Worm (Caenorhabditis elegans) whole organism, L3 larva: Measurements from ENCODE around the gene T28C12.6.
A peak's percentile ranks its signal among the peaks of the same experiment; 100 is the strongest.

Source experiments
- aly-2 ChIP-seq: fragments of 150-350 bp; optimal IDR thresholded peaks from 2 replicates; lab custom pipeline; 2014; ENCODE audit warnings: missing biosample characterization, missing genetic modification characterization
- ceh-16 ChIP-seq: sonication (generic microtip); optimal IDR thresholded peaks from 2 replicates; lab custom pipeline; 2017; ENCODE audit warnings: missing biosample characterization, missing genetic modification characterization
- ceh-28 ChIP-seq: fragments of 150-350 bp; optimal IDR thresholded peaks from 2 replicates; lab custom pipeline; 2014; ENCODE audit warnings: missing biosample characterization, missing genetic modification reagents, missing genetic modification characterization
- ceh-82 ChIP-seq: fragments of 150-350 bp; optimal IDR thresholded peaks from 2 replicates; lab custom pipeline; 2014; ENCODE audit warnings: missing biosample characterization, missing genetic modification characterization
- ceh-9 ChIP-seq: sonication (generic microtip); optimal IDR thresholded peaks from 2 replicates; lab custom pipeline; 2018; ENCODE audit warnings: missing biosample characterization, missing genetic modification characterization
- egl-27 ChIP-seq: sonication (generic microtip); optimal IDR thresholded peaks from 4 replicates; lab custom pipeline; 2017; ENCODE audit warnings: missing biosample characterization, missing genetic modification reagents, missing genetic modification characterization
- elt-1 ChIP-seq: fragments of 150-350 bp; optimal IDR thresholded peaks from 2 replicates; lab custom pipeline; 2014; ENCODE audit warnings: missing biosample characterization, missing genetic modification characterization
- elt-2 ChIP-seq: sonication (generic microtip); optimal IDR thresholded peaks from 2 replicates; lab custom pipeline; 2016; ENCODE audit warnings: missing genetic modification reagents, mild to moderate bottlenecking, missing genetic modification characterization, missing compliant biosample characterization
- elt-3 ChIP-seq, 3 experiments: fragments of 150-350 bp in 1 of 3; sonication (generic microtip) in 2 of 3; optimal IDR thresholded peaks; 2 replicates in 2 of 3; 4 replicates in 1 of 3; lab custom pipeline; 2014 to 2017; ENCODE audit warnings: missing biosample characterization in 3 of 3, missing genetic modification characterization in 3 of 3
- eor-1 ChIP-seq, 2 experiments: fragments of 150-350 bp; optimal IDR thresholded peaks; 2 replicates each; lab custom pipeline; 2014 to 2018; ENCODE audit warnings: missing biosample characterization in 2 of 2, missing genetic modification characterization in 2 of 2
- fkh-2 ChIP-seq: fragments of 150-350 bp; optimal IDR thresholded peaks from 2 replicates; lab custom pipeline; 2014; ENCODE audit warnings: missing biosample characterization, missing genetic modification reagents, missing genetic modification characterization
- hmg-11 ChIP-seq: sonication (generic microtip); optimal IDR thresholded peaks from 2 replicates; lab custom pipeline; 2016; ENCODE audit warnings: missing genetic modification characterization, missing compliant biosample characterization
- lin-39 ChIP-seq: fragments of 150-350 bp; optimal IDR thresholded peaks from 2 replicates; lab custom pipeline; 2018; ENCODE audit warnings: missing biosample characterization, missing genetic modification reagents, missing genetic modification characterization
- mml-1 ChIP-seq: fragments of 150-350 bp; sonication (generic microtip); optimal IDR thresholded peaks from 3 replicates; lab custom pipeline; 2014; ENCODE audit warnings: missing biosample characterization, missing genetic modification characterization
- nfya-1 ChIP-seq: sonication (generic microtip); optimal IDR thresholded peaks from 2 replicates; lab custom pipeline; 2017; ENCODE audit warnings: missing genetic modification characterization, mild to moderate bottlenecking, missing compliant biosample characterization, antibody characterized with exemption, moderate library complexity; ENCODE audit not compliant: insufficient read depth
- nhr-11 ChIP-seq: fragments of 150-350 bp; optimal IDR thresholded peaks from 2 replicates; lab custom pipeline; 2014; ENCODE audit warnings: missing biosample characterization, missing genetic modification characterization
- nhr-23 ChIP-seq: fragments of 150-350 bp; optimal IDR thresholded peaks from 2 replicates; lab custom pipeline; 2014; ENCODE audit warnings: missing biosample characterization, missing genetic modification reagents, missing genetic modification characterization
- nhr-237 ChIP-seq: fragments of 150-350 bp; optimal IDR thresholded peaks from 2 replicates; lab custom pipeline; 2014; ENCODE audit warnings: missing biosample characterization, missing genetic modification characterization
- nhr-25 ChIP-seq: sonication (generic microtip); optimal IDR thresholded peaks from 2 replicates; lab custom pipeline; 2017; ENCODE audit warnings: missing biosample characterization, missing genetic modification characterization
- nhr-28 ChIP-seq: fragments of 150-350 bp; optimal IDR thresholded peaks from 2 replicates; lab custom pipeline; 2014; ENCODE audit warnings: missing biosample characterization, missing genetic modification characterization
- nhr-43 ChIP-seq: sonication (generic microtip); optimal IDR thresholded peaks from 2 replicates; lab custom pipeline; 2016; ENCODE audit warnings: mild to moderate bottlenecking, missing genetic modification characterization, missing compliant biosample characterization; ENCODE audit not compliant: poor library complexity, severe bottlenecking
- nhr-67 ChIP-seq: fragments of 150-350 bp; optimal IDR thresholded peaks from 2 replicates; lab custom pipeline; 2014; ENCODE audit warnings: missing biosample characterization, missing genetic modification characterization
- pha-4 ChIP-seq: fragments of 150-350 bp; optimal IDR thresholded peaks from 2 replicates; lab custom pipeline; 2014; ENCODE audit warnings: missing biosample characterization, missing genetic modification reagents, missing genetic modification characterization
- pqm-1 ChIP-seq: fragments of 150-350 bp; optimal IDR thresholded peaks from 2 replicates; lab custom pipeline; 2017; ENCODE audit warnings: missing biosample characterization, missing genetic modification characterization, inconsistent platforms
- sea-2 ChIP-seq: fragments of 150-350 bp; sonication (generic microtip); optimal IDR thresholded peaks from 4 replicates; lab custom pipeline; 2014; ENCODE audit warnings: missing biosample characterization, missing genetic modification reagents, missing genetic modification characterization
- skn-1 ChIP-seq: fragments of 150-350 bp; optimal IDR thresholded peaks from 2 replicates; lab custom pipeline; 2014; ENCODE audit warnings: missing biosample characterization, missing genetic modification characterization
- unc-39 ChIP-seq: sonication (generic microtip); optimal IDR thresholded peaks from 4 replicates; lab custom pipeline; 2017; ENCODE audit warnings: missing biosample characterization, missing genetic modification characterization
- zag-1 ChIP-seq: fragments of 150-350 bp; optimal IDR thresholded peaks from 2 replicates; lab custom pipeline; 2014; ENCODE audit warnings: missing biosample characterization, missing genetic modification characterization
- ztf-11 ChIP-seq: fragments of 150-350 bp; optimal IDR thresholded peaks from 2 replicates; lab custom pipeline; 2014; ENCODE audit warnings: missing biosample characterization, missing genetic modification characterization

The T28C12.6 gene

DNA sequence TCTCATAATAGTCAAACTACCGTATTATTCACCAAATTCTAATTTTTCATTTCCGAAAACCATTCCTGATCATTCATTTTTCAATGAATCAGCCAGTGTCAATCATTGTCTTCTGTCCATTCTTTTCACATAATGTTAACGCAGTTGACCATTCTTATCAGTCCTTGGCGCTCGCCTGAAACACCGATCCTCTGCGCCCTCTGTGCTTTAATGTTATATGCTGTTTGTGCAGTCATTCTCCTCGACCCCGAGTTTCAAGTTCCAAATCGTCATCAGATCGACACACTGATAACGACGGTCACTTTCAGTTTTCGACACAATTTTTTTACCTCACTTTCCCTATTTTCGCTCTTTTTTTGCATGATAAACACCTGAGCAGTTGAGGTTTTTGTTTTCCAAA, 11.0 kb upstream of the T28C12.6 start:
- TF ChIP-seq ceh-28 (tag; lab: Kevin White, UChicago) (no peak), ceh-9 (tag; lab: Kevin White, UChicago) (no peak), mml-1 (tag; lab: Kevin White, UChicago) (no peak), nhr-23 (tag; lab: Kevin White, UChicago) (no peak), hmg-11 (tag; lab: Kevin White, UChicago) (no peak), pqm-1 (peak; percentile 87), ztf-11 (tag; lab: Kevin White, UChicago) (no peak), nhr-28 (tag; lab: Kevin White, UChicago) (no peak), eor-1 (tag; optimal IDR thresholded peaks at IDR 0.05; lab: Kevin White, UChicago) (no peak), egl-27 (tag; lab: Kevin White, UChicago) (no peak), fkh-2 (tag; lab: Kevin White, UChicago) (no peak), skn-1 (tag; lab: Kevin White, UChicago) (no peak), lin-39 (tag; lab: Kevin White, UChicago) (no peak), nfya-1 (tag; lab: Kevin White, UChicago) (no peak), nhr-237 (tag; lab: Kevin White, UChicago) (no peak), elt-2 (tag; lab: Kevin White, UChicago) (peak; percentile 90)

DNA sequence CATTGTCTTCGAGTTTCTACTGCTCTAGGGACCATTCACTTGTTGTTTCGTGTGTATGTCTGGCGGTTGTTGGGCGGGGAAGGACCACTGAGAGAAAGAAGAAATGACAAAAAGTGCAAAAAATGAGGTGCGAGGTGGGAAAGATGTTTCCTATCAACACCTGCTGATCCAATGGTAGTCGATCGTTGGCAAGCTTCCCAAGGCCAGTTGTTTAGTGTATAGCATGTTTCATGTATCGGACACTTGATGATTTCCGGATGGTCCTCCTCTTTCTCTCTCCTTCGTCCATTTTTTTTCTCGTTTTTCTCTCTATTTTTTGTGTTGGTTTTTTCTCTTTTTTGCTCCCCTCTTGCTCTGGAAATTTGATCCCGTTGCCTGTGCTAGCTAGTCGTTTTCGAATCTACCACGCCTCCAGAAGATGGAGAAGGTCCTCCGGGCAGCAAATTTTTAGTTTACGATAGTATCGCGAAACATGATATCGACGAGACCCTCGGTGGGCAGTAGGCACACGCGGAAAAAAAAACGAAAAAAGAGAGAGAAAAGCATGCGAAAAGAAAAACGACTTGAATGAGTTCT, 10.2 kb upstream of the T28C12.6 start:
- peak; percentile 34 for TF ChIP-seq nfya-1 (tag; lab: Kevin White, UChicago)
- peak; percentile 11 for TF ChIP-seq lin-39 (tag; lab: Kevin White, UChicago)
- TF ChIP-seq pqm-1, result no peak

DNA sequence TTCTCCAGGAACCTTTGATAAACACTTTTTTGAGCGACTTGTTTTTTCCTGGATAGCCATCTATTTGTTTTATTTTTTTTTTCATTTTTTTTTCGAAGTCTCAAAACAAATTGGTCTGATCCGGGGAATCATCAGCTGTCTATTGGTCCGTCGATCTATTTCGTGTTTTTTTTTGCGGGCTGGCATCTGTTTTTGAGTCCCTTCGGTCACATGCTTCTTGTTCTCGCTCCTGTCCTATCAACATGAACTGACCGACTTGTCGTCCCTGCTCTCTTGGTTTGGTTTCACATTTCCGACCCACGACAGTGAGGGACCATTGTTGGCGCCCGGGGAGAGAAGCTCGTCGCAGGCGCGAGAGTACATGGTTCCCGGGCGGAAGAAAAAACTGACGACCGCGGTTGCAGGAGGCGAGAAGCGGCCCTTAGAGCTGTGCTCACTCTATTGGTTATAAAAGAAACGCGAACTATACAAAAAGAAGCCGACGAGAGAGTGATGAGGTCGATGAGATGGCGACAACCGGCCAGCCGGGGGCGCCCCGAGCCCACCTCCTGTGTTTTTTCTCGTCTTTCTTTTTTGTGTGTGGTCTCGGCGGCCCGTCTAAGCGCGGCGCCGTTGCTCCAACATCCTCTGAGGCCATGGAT, 8.7 kb upstream of the T28C12.6 start:
- TF ChIP-seq nfya-1 (tag; lab: Kevin White, UChicago) (peak; percentile 13), nhr-28 (tag; lab: Kevin White, UChicago) (no peak)

DNA sequence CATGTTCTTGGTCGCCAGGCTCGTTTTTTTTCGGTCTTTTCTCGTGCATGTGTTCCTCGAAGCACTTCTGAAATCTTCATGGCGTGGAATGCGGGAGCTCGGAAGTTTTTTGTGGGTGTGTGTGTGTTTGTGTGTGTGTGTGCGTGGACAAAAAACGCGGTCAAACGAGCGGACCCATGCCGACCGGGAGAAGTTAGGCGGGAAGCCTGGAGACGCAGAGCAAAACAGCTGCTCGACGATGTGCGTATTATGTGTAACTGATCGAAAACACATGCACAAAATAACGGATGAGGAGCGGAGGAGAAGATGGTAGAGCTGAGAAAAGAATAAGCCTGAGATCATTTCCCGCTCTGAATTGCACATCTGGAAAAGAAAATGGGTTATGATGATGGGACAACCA, 6.6 kb upstream of the T28C12.6 start:
- TF ChIP-seq lin-39 (tag; lab: Kevin White, UChicago) (peak; percentile 40), nhr-43 (tag; lab: Kevin White, UChicago) (no peak), nfya-1 (tag; lab: Kevin White, UChicago) (peak; percentile 37)

DNA sequence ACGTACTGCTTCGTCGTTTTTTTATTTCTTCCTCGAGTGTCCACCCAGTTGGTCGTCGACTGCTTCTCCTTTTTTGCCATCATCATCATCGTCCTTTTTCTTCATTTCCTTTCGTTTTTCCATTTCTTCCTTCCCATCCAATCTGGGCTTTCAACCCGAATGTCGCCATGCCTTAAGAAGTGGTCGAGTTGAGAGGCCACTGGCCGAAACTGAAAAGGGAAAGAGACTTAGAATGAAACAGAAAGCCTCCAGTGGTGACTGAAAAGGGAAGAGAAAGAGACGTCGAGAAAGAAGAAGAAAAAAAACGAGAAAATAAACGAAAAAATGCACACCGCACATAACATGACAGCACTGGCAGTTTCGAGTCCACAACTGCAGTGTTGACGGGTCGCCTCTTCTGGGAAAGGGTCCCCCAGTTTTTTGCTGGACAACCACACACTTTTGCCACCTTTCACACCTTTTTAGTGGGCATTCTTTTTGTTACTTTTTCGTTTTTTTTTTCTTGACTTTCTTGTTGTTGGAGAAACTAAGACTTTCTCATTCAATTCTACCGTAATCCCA, 5.2 kb upstream of the T28C12.6 start:
- no peak for TF ChIP-seq pha-4 (tag; lab: Kevin White, UChicago)
- no peak for TF ChIP-seq nhr-28 (tag; lab: Kevin White, UChicago)
- no peak for TF ChIP-seq nhr-25 (tag; lab: Kevin White, UChicago)
- peak; percentile 78 for TF ChIP-seq nfya-1 (tag; lab: Kevin White, UChicago)
- TF ChIP-seq elt-3 (tag; optimal IDR thresholded peaks at IDR 0.05; lab: Kevin White, UChicago), result no peak
- no peak for TF ChIP-seq ztf-11 (tag; lab: Kevin White, UChicago)
- no peak for TF ChIP-seq zag-1 (tag; lab: Kevin White, UChicago)
- TF ChIP-seq eor-1 (tag; optimal IDR thresholded peaks at IDR 0.05; lab: Kevin White, UChicago), result no peak
- TF ChIP-seq hmg-11 (tag; lab: Kevin White, UChicago), result peak; percentile 2

DNA sequence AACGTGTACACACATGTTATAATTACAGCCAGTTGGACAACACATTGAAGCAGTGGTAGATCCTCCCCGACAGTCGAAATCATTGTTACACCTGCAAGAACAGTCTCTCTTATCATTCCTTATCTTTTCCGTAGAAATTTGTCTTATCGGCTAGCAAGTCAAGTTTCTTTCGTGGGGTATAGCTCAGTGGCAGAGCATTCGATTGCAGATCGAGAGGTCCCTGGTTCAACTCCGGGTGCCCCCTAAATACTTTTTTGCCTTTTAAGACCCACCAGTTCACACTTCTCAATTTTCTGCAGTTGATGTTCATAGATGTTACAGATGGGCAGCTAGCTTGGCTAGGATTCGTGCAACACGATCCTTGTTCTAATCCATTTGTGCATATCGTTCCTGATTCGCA, 693 bp downstream of the T28C12.6 start:
- TF ChIP-seq mml-1 (tag; lab: Kevin White, UChicago) (no peak), elt-2 (tag; lab: Kevin White, UChicago) (peak; percentile 57), nhr-67 (tag; lab: Kevin White, UChicago) (no peak), nhr-43 (tag; lab: Kevin White, UChicago) (peak; percentile 35), ceh-16 (tag; lab: Kevin White, UChicago) (no peak)
- TF ChIP-seq, all 47 proteins: peak for 2

DNA sequence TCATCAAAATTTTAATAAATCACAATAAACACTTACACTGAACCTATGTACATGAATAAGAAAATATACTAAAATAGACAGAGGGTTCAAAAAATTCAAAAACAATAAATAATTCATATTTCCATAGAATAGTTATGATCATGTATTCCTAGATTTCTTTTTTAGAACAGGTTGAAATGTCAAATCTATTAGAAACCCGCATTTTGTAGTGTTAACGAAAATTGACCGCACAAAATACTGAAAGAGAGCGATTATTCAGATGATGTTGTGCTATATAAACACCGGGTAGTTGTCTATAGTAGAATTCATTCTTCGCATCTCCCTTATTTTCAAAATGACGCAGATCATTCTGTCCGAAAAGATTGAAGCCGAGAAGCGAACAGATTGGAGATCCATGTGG, 4.3 kb downstream of the T28C12.6 start, which contains the start of gene T28C12.1:
TSS of gene T28C12.1 (plus strand) at position 301 of the 400 bp plus-strand sequence.
- no peak for TF ChIP-seq aly-2 (tag; lab: Kevin White, UChicago)
- no peak for TF ChIP-seq unc-39 (tag; lab: Kevin White, UChicago)
- no peak for TF ChIP-seq sea-2 (GFP tag; lab: Kevin White, UChicago)
- TF ChIP-seq elt-1, result no peak
- TF ChIP-seq nhr-237 (tag; lab: Kevin White, UChicago), result no peak
- no peak for TF ChIP-seq elt-2 (tag; lab: Kevin White, UChicago)
- no peak for TF ChIP-seq ceh-82 (tag; lab: Kevin White, UChicago)
- no peak for TF ChIP-seq nhr-11 (tag; lab: Kevin White, UChicago)
